Fruit fly (Drosophila melanogaster): ENCODE results near the gene SamDC.

Gene SamDC

DNA sequence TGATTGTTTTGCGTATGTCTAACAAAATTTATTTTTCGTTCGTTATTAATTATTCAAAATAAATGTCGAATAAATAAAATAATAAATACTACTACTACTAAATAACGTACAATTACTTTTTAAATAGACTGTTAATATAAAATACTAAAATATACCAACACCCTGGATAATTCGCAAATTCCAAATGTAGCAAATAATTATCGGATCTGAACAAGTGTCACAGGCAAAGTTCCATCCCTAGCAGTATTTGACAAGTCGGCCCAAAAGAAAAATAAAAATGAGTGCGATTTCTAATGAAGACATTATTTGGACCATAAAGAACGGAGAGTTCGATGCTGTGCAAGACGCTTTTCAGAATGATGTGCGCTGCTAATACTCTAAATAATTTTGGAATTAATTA, 2.1 kb downstream of the SamDC start, which contains the start of gene CG31715:
Gene CG31715, plus strand, starts transcription at position 212 of the 400 bp plus-strand sequence.
- TF ChIP-seq CTCF (optimal IDR thresholded peaks at IDR 0.05): no peak
- TF ChIP-seq CG8478 (optimal IDR thresholded peaks at IDR 0.05): no peak

DNA sequence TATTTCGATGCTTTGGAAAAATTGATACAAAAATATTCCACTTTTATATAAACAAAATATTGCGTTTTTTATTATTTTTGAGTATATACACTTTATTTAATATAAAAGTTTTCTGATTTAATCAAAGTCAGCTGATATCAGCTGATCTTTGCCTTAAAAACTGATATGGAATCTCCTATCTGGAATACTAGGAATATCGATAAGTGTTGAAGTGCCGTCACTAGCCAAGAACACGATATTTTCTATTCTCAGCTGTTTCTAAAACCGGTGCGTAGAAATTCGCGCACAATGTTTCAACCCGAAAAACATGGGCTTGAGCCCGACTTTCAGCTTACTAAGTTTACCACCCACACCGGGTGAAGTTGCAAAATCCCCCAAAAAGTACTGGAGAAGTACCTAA, 3.2 kb downstream of the SamDC start, which contains the start of gene Sps2:
Gene Sps2, plus strand, starts transcription at position 124 of the 400 bp plus-strand sequence.
- no peak for TF ChIP-seq CTCF (optimal IDR thresholded peaks at IDR 0.05)
- TF ChIP-seq CG8478 (optimal IDR thresholded peaks at IDR 0.05): no peak

DNA sequence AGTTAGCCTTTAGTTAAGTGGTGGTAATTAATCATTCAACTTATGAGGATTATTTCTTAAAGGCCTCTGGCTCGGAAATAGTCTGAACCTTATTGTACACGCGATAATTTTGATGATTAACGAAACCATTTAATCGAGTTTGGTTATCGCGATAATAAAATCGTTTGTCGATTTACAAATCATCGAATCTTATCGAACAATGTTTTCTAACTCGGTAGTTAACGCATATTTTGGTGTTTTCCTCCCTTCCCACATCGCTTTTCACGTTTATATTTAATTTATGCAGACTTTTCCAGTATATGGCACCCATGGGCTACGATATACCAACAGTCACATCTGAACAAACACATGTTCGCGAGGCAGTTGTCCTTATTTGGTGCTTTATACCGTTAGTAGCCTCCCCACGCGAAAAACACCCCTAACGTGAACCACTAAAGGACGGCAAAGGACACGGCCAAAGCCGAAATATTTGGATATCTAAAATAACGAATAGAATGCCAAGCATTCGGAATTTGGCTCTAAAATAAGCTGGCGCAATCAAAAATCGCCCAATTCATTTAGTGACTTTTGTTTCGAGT, 4.9 kb downstream of the SamDC start, which contains the start of gene Frmd5:
Gene Frmd5, plus strand, starts transcription at position 414 of the 578 bp plus-strand sequence.
- TF ChIP-seq CG8478 (optimal IDR thresholded peaks at IDR 0.05) (no peak), CTCF (optimal IDR thresholded peaks at IDR 0.05) (no peak)

DNA sequence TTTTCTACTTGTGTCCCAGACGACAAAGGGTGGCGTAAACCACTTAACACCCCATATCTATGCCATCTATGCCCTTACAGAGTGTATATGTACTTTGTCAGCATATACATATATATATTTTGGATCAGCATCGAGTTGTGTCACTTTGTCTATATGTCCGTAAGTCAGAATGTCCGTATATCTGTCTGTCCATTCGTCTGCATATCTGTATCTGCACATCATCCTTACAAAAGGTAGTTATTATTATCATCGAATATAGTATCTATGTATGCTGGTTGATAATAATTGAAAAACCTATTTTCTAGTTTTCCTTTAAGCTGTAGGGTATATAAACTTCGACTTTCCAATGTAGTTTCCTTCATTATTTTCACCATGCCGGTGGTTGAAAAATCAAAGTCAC, 11.9 kb downstream of the SamDC start:
- no peak for TF ChIP-seq CG8478 (optimal IDR thresholded peaks at IDR 0.05)
- no peak for TF ChIP-seq CTCF (optimal IDR thresholded peaks at IDR 0.05)

DNA sequence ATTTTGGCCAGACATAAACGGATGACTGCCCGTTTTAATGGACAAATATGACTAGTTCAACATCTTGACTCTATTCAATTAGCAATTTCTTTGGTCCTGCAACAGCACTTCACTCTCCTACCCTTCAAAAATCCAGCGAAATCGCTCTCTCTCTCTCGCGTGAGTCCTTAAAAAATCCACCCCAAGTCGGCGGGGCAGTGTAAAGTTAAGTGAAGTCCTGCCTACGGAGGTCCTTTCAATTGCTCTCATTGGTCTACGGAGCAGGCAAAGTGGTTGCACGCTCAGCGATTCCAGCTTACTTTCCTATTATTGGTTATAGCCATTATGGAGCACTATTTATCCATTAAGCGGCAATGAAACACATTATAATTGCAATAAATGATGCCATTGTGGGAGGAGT, 14.6 kb downstream of the SamDC start, which contains the start of gene CG34367:
Gene CG34367, minus strand, starts transcription at position 35 of the 400 bp plus-strand sequence.
- no peak for TF ChIP-seq CG8478 (optimal IDR thresholded peaks at IDR 0.05)
- TF ChIP-seq CTCF (optimal IDR thresholded peaks at IDR 0.05): no peak

DNA sequence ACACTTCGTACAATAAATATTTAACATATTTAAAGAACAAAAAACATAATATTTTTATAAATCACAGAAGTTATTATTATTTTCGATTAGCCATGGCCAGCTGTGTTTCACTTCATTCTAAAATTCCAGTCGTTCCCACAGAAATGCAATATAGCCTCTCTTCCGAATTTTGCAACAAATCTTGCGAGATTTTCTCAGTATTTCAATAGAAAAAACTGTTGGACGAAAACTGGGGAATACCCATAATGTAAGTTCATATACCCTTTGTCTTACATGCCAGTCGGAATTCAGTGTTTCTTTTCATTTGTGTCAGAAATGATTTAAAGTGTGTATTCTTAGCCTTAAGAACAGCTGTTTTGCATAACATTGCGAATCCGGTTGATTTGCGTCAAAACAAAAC, 17.3 kb downstream of the SamDC start, which contains the start of the genes CtsL4 and ClpP:
Gene CtsL4, minus strand, starts transcription at position 90 of the 400 bp plus-strand sequence.
Gene ClpP, plus strand, starts transcription at position 288 of the 400 bp plus-strand sequence.
- TF ChIP-seq CTCF (optimal IDR thresholded peaks at IDR 0.05) (no peak), CG8478 (optimal IDR thresholded peaks at IDR 0.05) (no peak)

DNA sequence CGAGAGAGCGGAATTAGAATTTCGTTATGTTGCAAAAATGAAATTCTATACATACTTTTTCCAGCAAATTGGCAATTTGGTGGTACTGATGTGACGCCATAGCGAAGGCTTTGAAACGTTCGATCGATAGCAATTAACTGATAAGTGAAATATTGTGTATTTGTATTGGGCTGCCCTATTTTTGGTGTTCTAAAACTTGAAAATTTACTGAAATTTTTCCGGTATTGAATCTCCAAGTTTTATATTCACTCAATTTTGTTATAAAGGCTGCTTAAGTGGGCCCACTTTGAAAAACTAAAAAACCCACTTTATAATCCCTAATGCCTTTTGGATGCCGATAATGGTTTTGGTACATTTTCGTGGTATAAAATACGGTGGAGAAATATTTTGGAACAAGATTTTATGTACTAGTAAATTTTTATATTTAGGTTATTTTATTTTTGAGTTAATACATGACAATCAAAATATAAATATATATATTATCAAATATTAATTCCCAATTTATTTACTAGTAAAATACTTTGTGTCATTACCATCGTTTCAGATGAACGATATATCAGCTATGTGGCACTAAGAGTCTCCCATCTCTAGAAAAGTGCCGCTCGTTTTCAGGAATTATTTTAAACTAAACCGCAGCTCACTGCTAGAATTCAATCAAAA, 23.3 kb downstream of the SamDC start, which contains the start of the genes Cand1 and pim:
Gene Cand1, minus strand, starts transcription at position 300 of the 660 bp plus-strand sequence.
Gene pim, plus strand, starts transcription at position 582 of the 660 bp plus-strand sequence.
- TF ChIP-seq CG8478 (optimal IDR thresholded peaks at IDR 0.05) (no peak), CTCF (optimal IDR thresholded peaks at IDR 0.05) (no peak)

DNA sequence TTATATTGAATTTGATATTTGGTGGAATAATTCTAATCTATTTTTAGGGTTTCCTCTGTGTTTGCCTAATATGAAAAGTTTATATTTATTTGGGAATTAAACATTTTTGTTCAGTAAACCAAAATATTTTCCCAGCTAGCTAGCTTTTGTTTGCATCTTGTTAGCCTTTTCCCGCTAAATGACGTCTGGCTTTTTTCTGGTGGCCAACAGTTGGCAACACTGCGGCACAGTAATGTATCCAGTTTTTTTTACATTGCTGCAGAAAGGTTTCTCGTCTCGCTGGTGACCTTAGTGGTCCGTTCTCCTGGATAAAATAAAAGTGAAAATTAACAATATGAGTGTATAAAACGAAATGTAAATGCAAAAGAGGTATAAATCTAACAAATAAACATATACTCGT, 25.0 kb downstream of the SamDC start, which contains the start of gene lft:
Gene lft, plus strand, starts transcription at position 243 of the 400 bp plus-strand sequence.
- TF ChIP-seq CTCF (optimal IDR thresholded peaks at IDR 0.05) (no peak), CG8478 (optimal IDR thresholded peaks at IDR 0.05) (no peak)

DNA sequence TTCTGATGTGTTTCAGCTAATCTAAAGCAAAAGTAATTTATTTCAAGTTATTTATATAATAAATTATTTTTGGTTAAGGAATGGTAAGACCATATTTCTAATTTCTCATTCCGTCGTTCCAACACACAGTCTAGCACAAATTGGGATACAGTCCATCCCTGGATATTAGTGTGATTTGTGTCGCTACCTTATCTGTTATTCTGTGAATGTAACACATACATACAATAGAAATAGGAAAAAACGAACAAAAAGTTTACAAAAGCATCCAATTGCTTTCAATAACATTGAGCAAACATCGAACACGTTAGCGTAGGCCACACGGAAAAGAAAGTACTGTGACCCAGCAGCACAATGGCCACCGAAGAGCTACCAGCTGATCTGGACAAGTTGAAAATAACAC, 27.3 kb downstream of the SamDC start, which contains the start of gene CG5056:
Gene CG5056, plus strand, starts transcription at position 168 of the 400 bp plus-strand sequence.
- no peak for TF ChIP-seq CG8478 (optimal IDR thresholded peaks at IDR 0.05)
- no peak for TF ChIP-seq CTCF (optimal IDR thresholded peaks at IDR 0.05)

DNA sequence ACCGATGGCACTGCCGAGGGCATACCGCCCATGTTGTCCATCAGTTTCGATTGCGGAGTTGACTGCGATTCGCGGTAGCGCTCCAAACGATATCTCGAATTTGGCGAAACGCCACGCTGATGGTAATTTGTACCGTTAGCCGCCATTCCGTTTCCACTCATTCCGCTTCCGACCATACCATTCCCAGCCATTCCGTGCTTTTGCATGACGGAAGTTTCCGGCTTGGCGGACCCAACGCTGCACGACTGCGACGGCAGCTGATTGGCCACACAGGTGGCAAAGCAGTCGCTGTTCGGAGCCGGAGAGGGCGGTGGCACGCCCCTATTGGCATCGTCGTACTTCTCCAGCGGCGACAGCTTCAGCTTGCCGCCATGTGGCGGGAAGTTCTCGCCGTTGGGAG, 33.0 kb downstream of the SamDC start:
- TF ChIP-seq CTCF (optimal IDR thresholded peaks at IDR 0.05) (no peak), CG8478 (optimal IDR thresholded peaks at IDR 0.05) (no peak)

DNA sequence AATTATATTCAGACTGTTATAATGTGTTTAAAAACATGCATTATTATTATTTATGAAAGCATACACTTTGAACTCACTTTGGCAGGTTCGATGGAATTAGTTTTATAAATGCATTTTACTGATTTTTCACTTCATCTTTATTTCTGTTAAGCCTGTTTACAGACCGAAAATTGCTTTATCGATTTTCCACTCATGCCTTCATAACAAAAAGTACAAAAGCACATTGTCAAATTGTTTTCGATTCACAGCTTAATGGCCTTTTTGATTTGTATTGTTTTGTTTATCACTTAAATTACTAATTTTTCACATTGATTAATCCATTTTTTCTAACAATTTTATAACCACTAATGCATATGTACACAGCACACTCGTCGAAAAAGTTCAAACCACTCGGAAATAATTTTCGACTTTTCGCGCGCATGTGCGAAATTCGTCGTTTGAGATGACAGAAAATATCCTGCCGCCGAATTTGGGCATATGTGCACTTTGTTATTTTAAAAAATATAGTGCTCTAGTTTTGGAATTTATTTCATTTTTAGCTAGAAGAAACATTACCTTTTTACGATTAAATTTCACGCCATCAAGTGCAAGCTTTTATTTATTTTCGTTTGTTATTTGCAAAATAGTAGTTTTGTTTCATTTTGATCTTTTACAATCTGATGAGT, 34.5 kb downstream of the SamDC start, which contains the start of gene rho-5:
Gene rho-5, minus strand, starts transcription at position 296 of the 665 bp plus-strand sequence.
- TF ChIP-seq CTCF (optimal IDR thresholded peaks at IDR 0.05) (no peak), CG8478 (optimal IDR thresholded peaks at IDR 0.05) (no peak)

DNA sequence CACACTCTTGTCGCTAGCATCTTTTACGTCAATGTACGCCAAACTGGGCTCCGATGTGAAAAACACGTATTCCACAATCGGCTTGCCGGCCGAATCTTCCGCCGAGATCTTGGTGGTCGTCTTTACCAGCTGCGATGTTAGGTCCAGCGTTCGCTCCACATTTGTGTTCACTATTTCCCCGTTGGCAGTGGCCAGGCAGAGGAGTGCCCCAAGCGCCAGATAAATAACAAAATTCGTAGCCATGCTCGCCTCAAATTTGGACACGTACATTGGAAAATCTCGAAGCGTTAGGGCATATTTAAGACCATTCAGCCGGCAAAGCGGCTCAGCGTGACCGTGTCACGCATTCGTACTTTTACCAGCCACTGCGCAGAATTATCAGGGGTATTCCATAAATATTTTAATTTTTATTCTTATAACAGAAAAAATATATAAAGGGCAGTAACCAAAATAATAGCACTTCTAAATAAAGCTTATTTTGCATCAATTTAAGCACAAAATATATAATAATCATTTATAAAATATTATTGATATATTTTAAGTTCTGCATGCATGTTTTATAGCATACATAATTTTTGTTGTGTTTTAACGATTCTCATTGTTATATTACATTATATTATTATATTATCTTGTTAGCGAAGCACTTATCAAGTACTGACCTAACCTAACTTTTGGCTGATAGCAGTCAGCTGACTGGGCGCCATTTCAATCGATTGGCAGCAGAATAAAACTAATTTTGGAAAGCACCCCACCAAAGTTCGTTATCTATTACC, 36.4 kb downstream of the SamDC start, which contains the start of the genes CG33303 and dpr19:
Gene CG33303, minus strand, starts transcription at position 294 of the 773 bp plus-strand sequence.
Gene dpr19, plus strand, starts transcription at position 705 of the 773 bp plus-strand sequence.
- no peak for TF ChIP-seq CG8478 (optimal IDR thresholded peaks at IDR 0.05)
- TF ChIP-seq CTCF (optimal IDR thresholded peaks at IDR 0.05): no peak

DNA sequence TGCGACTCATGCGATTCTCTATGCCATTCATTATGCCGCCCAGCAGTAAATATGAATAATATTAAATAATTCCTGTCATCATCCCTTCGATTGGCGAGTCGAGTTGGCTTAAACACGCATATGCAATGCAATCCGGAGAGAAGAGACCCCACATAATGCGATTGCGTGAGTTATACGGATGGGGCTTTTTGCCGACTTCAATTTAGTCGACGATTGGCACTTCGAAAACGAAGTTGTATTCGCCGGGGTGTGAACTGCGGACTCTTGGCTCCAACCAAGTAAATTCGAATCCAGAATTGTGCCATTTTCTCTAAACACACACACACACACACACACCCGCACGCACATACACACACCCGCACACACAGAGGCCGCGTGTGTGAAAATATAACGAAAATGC, 37.0 kb downstream of the SamDC start:
- TF ChIP-seq CG8478 (optimal IDR thresholded peaks at IDR 0.05) (no peak), CTCF (optimal IDR thresholded peaks at IDR 0.05) (no peak)

DNA sequence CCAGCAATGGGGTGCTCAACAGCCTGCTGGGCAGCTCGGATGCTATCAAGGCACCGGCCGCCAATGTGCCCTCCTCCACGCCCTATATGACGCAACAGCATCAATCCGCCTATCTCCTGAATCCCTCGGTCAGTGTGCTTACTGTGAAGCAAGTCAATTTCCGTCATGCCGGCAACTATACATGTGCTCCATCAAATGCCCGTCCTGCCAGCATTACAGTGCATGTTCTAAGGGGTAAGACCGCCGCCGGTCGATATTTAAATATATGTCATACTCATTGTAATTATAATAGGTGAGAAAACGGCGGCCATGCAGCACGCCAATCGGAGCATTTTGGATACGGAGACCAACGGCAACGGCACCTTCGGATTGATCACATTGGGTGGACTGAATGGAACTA, 39.4 kb downstream of the SamDC start:
- TF ChIP-seq CTCF (optimal IDR thresholded peaks at IDR 0.05) (no peak), CG8478 (optimal IDR thresholded peaks at IDR 0.05) (no peak)

Measured in S2 (cell line).